Fruit fly (Drosophila melanogaster): Measurements from ENCODE around the gene CG14421.

Gene CG14421

dm6 chrX:2919742-2920141 lies 21.5 kb upstream of the CG14421 start, which contains the start of gene CG3588 (continued):
- TF ChIP-seq peb (GFP tag; IDR thresholded peaks at IDR 0.05) (peak; percentile 42; the same call in 1 of the 2 replicates), E2f2 (GFP tag; IDR thresholded peaks at IDR 0.05) (peak; percentile 51), Trl (optimal IDR thresholded peaks at IDR 0.05) (no peak), Trl (GFP tag; optimal IDR thresholded peaks at IDR 0.05) (no peak), CG13424 (tag; optimal IDR thresholded peaks at IDR 0.05) (peak; percentile 67), wdn (GFP tag; IDR thresholded peaks at IDR 0.05) (peak; percentile 70), CG30020 (tag; optimal IDR thresholded peaks at IDR 0.05) (no peak), CG15514 (GFP tag; optimal IDR thresholded peaks at IDR 0.05) (peak; percentile 64), CG2116 (GFP tag; optimal IDR thresholded peaks at IDR 0.05) (peak; percentile 20), Oli (tag; optimal IDR thresholded peaks at IDR 0.05) (peak; percentile 65), Nf-YA (GFP tag; IDR thresholded peaks at IDR 0.05) (0 out of 2 replicates have a peak, but pooled peaks have one; percentile 19), CG10321 (GFP tag; IDR thresholded peaks at IDR 0.05) (no peak), slou (GFP tag; optimal IDR thresholded peaks at IDR 0.05) (peak; percentile 37), CG9932 (GFP tag; IDR thresholded peaks at IDR 0.05) (peak; percentile 94), CG11560 (tag; IDR thresholded peaks at IDR 0.05) (peak; percentile 57; the same call in 1 of the 3 replicates), tll (GFP tag; optimal IDR thresholded peaks at IDR 0.05) (no peak), HLH4C (GFP tag; IDR thresholded peaks at IDR 0.05; ENCODE audit: partially characterized antibody) (no peak), jing (GFP tag; optimal IDR thresholded peaks at IDR 0.05) (peak; percentile 1), CG14710 (tag; optimal IDR thresholded peaks at IDR 0.05) (peak; percentile 32), trh (GFP tag; optimal IDR thresholded peaks at IDR 0.05) (no peak), tio (GFP tag; optimal IDR thresholded peaks at IDR 0.05) (peak; percentile 47), repo (GFP tag; optimal IDR thresholded peaks at IDR 0.05) (peak; percentile 39), zen (tag; optimal IDR thresholded peaks at IDR 0.05) (no peak), cg (GFP tag; optimal IDR thresholded peaks at IDR 0.05) (no peak), CG12744 (GFP tag; optimal IDR thresholded peaks at IDR 0.05) (peak; percentile 81), CG10147 (GFP tag; optimal IDR thresholded peaks at IDR 0.05) (peak; percentile 75), CG18476 (GFP tag; optimal IDR thresholded peaks at IDR 0.05) (peak; percentile 69), pita (GFP tag; optimal IDR thresholded peaks at IDR 0.05) (no peak), CG34376 (GFP tag; optimal IDR thresholded peaks at IDR 0.05) (peak; percentile 48), CG15601 (tag; optimal IDR thresholded peaks at IDR 0.05) (peak; percentile 7), dmrt99B (tag; optimal IDR thresholded peaks at IDR 0.05) (peak; percentile 69), CG4282 (GFP tag; optimal IDR thresholded peaks at IDR 0.05) (peak; percentile 6), NC2α (GFP tag; optimal IDR thresholded peaks at IDR 0.05) (peak; percentile 21), CG6813 (GFP tag; optimal IDR thresholded peaks at IDR 0.05) (no peak), kni (GFP tag; optimal IDR thresholded peaks at IDR 0.05) (no peak), Rx (GFP tag; IDR thresholded peaks at IDR 0.05) (peak; percentile 63; the same call in 1 of the 2 replicates), btn (GFP tag; optimal IDR thresholded peaks at IDR 0.05) (peak; percentile 31), shn (GFP tag; optimal IDR thresholded peaks at IDR 0.05) (peak; percentile 22), emc (GFP tag; optimal IDR thresholded peaks at IDR 0.05) (peak; percentile 57), CG14667 (GFP tag; IDR thresholded peaks at IDR 0.05) (peak; percentile 64), slbo (GFP tag; IDR thresholded peaks at IDR 0.05) (peak; percentile 89), CG10274 (GFP tag; optimal IDR thresholded peaks at IDR 0.05) (peak; percentile 32), CG1529 (GFP tag; optimal IDR thresholded peaks at IDR 0.05) (peak; percentile 21), CG17568 (GFP tag; optimal IDR thresholded peaks at IDR 0.05) (peak; percentile 54), Six4 (GFP tag; optimal IDR thresholded peaks at IDR 0.05) (peak; percentile 42), CG11696 (GFP tag; IDR thresholded peaks at IDR 0.05) (peak; percentile 52), sc (optimal IDR thresholded peaks at IDR 0.05) (no peak), sc (GFP tag; optimal IDR thresholded peaks at IDR 0.05) (no peak), CG13123 (GFP tag; optimal IDR thresholded peaks at IDR 0.05) (peak; percentile 67), Xbp1 (GFP tag; optimal IDR thresholded peaks at IDR 0.05) (peak; percentile 75), CG9437 (GFP tag; optimal IDR thresholded peaks at IDR 0.05) (peak; percentile 45)
